Worm (Caenorhabditis elegans) whole organism, L2 larva: ENCODE results near the gene Y38C1BA.1.

Experiments
- aly-2 ChIP-seq: fragments of 150-350 bp; optimal IDR thresholded peaks from 2 replicates; lab custom pipeline; 2014; ENCODE audit warnings: missing biosample characterization, missing genetic modification characterization
- dmd-4 ChIP-seq: sonication (generic microtip); optimal IDR thresholded peaks from 2 replicates; lab custom pipeline; 2017; ENCODE audit warnings: missing biosample characterization, missing genetic modification characterization
- lin-13 ChIP-seq: fragments of 150-350 bp; optimal IDR thresholded peaks from 2 replicates; lab custom pipeline; 2014; ENCODE audit warnings: missing biosample characterization, missing genetic modification reagents, missing genetic modification characterization

DNA sequence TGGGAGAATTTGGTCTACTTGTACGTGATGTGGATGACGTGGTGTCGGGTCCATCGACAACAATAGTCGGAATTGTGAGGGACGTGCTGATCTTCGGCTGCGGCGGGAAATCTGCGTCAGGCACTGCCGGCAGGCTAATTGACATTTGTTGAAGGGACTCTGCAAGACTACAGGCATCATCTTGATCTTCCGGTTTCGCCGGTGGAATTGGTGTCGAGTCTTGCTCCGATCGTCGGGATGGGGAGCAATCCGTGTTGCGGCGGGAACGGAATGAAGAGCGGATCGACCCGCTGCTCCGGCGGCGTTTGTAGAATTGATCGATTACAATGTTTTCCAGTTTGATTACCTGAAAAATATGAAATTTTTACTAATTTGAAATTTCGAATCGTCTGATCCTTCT is 51.3 kb downstream of the Y38C1BA.1 start:
- no peak for TF ChIP-seq dmd-4 (tag; lab: Kevin White, UChicago)
- TF ChIP-seq lin-13 (GFP tag; lab: Kevin White, UChicago): no peak
- TF ChIP-seq aly-2 (tag; lab: Kevin White, UChicago): no peak
